Worm (Caenorhabditis elegans) whole organism, midembryonic: ENCODE measurements around the gene strd-1.

Experiments
- T22C8.4 ChIP-seq: fragments of 200-800 bp; sonication (Bioruptor generic); IDR thresholded peaks from 2 replicates; pipeline ENCODE4 v1.3.6; 2022; ENCODE audit warnings: missing genetic modification characterization, missing compliant biosample characterization
- cog-1 ChIP-seq: sonication (generic microtip); optimal IDR thresholded peaks from 2 replicates; lab custom pipeline; 2016; ENCODE audit warnings: missing genetic modification characterization, missing compliant biosample characterization
- flt-1 ChIP-seq: fragments of 200-800 bp; sonication (Bioruptor generic); IDR thresholded peaks from 2 replicates; pipeline ENCODE4 v1.3.6; 2022; ENCODE audit warnings: missing genetic modification characterization, missing compliant biosample characterization
- klf-2 ChIP-seq: fragments of 200-800 bp; sonication (Bioruptor generic); conservative IDR thresholded peaks from 2 replicates; pipeline ENCODE4 v1.3.6; 2022; ENCODE audit warnings: missing genetic modification reagents, missing genetic modification characterization, missing compliant biosample characterization
- ref-1 ChIP-seq: fragments of 200-800 bp; sonication (Bioruptor generic); conservative IDR thresholded peaks from 2 replicates; pipeline ENCODE4 v1.3.6; 2022; ENCODE audit warnings: missing genetic modification reagents, missing genetic modification characterization, missing compliant biosample characterization
- tab-1 ChIP-seq: fragments of 200-800 bp; sonication (Bioruptor generic); IDR thresholded peaks from 2 replicates; pipeline ENCODE4 v1.3.6; 2022; ENCODE audit warnings: missing genetic modification characterization, missing compliant biosample characterization
- ztf-23 ChIP-seq: fragments of 200-800 bp; sonication (Bioruptor generic); IDR thresholded peaks from 2 replicates; pipeline ENCODE4 v1.3.6; 2022; ENCODE audit warnings: missing genetic modification reagents, missing genetic modification characterization, missing compliant biosample characterization
- ztf-29 ChIP-seq: fragments of 200-800 bp; sonication (Bioruptor generic); IDR thresholded peaks from 2 replicates; pipeline ENCODE4 v1.3.6; 2022; ENCODE audit warnings: missing genetic modification reagents, missing genetic modification characterization, missing compliant biosample characterization

DNA sequence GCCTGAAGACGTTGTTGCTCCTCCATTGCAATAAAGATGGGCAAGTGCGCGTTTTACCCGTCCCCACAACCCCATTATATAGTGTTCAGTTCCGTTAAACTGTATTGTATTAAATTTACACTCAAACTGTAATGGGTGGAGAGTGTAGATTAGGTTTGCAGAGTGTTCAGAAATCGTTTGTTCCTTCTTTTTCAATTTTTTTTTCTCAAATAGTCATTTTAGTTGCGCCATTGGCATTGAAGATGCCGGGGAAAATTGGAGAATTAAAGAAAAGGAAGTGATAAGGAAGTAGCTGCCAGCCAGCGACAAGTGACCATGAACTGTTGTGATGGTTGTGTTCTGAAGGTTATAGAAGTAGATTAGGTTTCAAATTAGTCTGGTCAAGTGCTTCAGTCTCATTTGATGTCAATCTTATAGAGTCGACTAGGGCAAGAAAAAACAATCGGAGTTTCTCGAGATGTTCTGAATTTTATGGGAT, 38.3 kb downstream of the strd-1 start, which contains the start of gene col-93:
- TF ChIP-seq cog-1 (tag; lab: Kevin White, UChicago) = no peak
- no peak for TF ChIP-seq ztf-23
- TF ChIP-seq ref-1 (GFP tag; lab: Robert Waterston, UW) = no peak
- TF ChIP-seq flt-1 (GFP tag; lab: Robert Waterston, UW) = no peak
- TF ChIP-seq T22C8.4 = no peak
- TF ChIP-seq tab-1 (GFP tag; lab: Robert Waterston, UW) = no peak
- TF ChIP-seq klf-2 (GFP tag; lab: Robert Waterston, UW) = no peak
- TF ChIP-seq ztf-29 (GFP tag; lab: Robert Waterston, UW) = no peak
